Worm (Caenorhabditis elegans) whole organism, dauer: ENCODE results near the gene F07A11.5.

ENCODE experiments used
- unc-62 ChIP-seq: sonication (generic microtip); optimal IDR thresholded peaks from 2 replicates; lab custom pipeline; 2017; ENCODE audit warnings: missing biosample characterization, missing genetic modification reagents, missing genetic modification characterization

Gene F07A11.5

ce11 chrII:11649239-11649638 is 37.1 kb downstream of the F07A11.5 start:
- TF ChIP-seq unc-62: no peak

- TF ChIP-seq unc-62: no peak
Observed at ce11 chrII:11650975-11651588, 39.0 kb downstream of the F07A11.5 start, which contains the start of gene coa-7. Gene coa-7, minus strand, starts transcription at chrII:11651148.

ce11 chrII:11652125-11652524 is 40.0 kb downstream of the F07A11.5 start:
- TF ChIP-seq unc-62: no peak

- TF ChIP-seq unc-62: no peak
Observed at ce11 chrII:11652679-11653174, 40.6 kb downstream of the F07A11.5 start, which contains the start of the genes rad-23 and rpn-12. Gene rad-23, minus strand, starts transcription at chrII:11652729. Gene rpn-12, plus strand, starts transcription at chrII:11653124.

- no peak for TF ChIP-seq unc-62
Observed at ce11 chrII:11657079-11657478, 45.0 kb downstream of the F07A11.5 start, which contains the start of gene nep-1. Gene nep-1, minus strand, starts transcription at chrII:11657179.

- TF ChIP-seq unc-62: no peak
Observed at ce11 chrII:11658854-11659253, 46.8 kb downstream of the F07A11.5 start.
